4 worm cellular contexts compared by ENCODE assay signal in the genomic region with DNA sequence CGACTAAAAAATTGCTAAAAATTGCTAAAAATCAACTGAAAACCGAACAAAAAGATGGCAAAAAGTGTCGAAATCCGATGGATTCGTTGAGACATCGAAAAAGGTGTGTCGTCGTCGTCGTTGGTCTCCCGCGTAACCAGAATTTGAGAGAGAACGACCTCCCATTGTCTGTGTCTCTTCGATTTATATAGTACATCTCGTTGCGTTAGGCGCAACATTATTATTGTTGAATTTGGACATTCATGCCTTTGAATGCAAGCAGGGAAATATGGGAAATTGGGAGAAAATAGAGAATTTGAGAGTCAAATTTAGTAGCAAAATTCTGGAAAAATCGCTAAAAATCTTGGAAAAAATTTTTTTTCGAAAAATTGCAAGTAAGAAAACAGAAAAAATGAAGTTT.
A peak's percentile ranks its signal among the peaks of the same experiment; 100 is the strongest.
TF ChIP-seq lines count a peak whose summit lies in the region.

No protein-coding gene starts in this region.

TF ChIP-seq in whole organism, L1 larva, 84 proteins besides CTCF, POLR2A, EP300 and RAD21:
- peak; percentile 44 for TF ChIP-seq snu-23 (GFP tag; optimal IDR thresholded peaks at IDR 0.05; lab: Kevin White, UChicago)
- peak; percentile 55 for TF ChIP-seq lin-14 (GFP tag; optimal IDR thresholded peaks at IDR 0.05; lab: Kevin White, UChicago)
- TF ChIP-seq ztf-11 (tag; optimal IDR thresholded peaks at IDR 0.05; lab: Kevin White, UChicago) = no peak
- no peak for TF ChIP-seq C34B4.2 (tag; optimal IDR thresholded peaks at IDR 0.05; lab: Kevin White, UChicago)
- no peak for TF ChIP-seq nhr-47 (tag; optimal IDR thresholded peaks at IDR 0.05; lab: Kevin White, UChicago)
- TF ChIP-seq blmp-1 (tag; optimal IDR thresholded peaks at IDR 0.05; lab: Kevin White, UChicago) = peak; percentile 46
- no peak for TF ChIP-seq xbp-1 (tag; optimal IDR thresholded peaks at IDR 0.05; lab: Kevin White, UChicago)
- TF ChIP-seq lsy-2 (tag; optimal IDR thresholded peaks at IDR 0.05; lab: Kevin White, UChicago) = no peak

TF ChIP-seq in whole organism, L3 larva, 47 proteins besides CTCF, POLR2A, EP300 and RAD21:
- TF ChIP-seq nhr-76 (tag; optimal IDR thresholded peaks at IDR 0.05; lab: Kevin White, UChicago) (no peak), aly-2 (tag; optimal IDR thresholded peaks at IDR 0.05; lab: Kevin White, UChicago) (no peak), nhr-25 (tag; optimal IDR thresholded peaks at IDR 0.05; lab: Kevin White, UChicago) (peak; percentile 22), hmg-11 (tag; optimal IDR thresholded peaks at IDR 0.05; lab: Kevin White, UChicago) (peak; percentile 36), nhr-11 (tag; optimal IDR thresholded peaks at IDR 0.05; lab: Kevin White, UChicago) (no peak), egl-5 (tag; optimal IDR thresholded peaks at IDR 0.05; lab: Kevin White, UChicago) (no peak), mdl-1 (tag; optimal IDR thresholded peaks at IDR 0.05; lab: Kevin White, UChicago) (no peak), mml-1 (tag; optimal IDR thresholded peaks at IDR 0.05; lab: Kevin White, UChicago) (no peak)

TF ChIP-seq in whole organism, mixed stage, embryonic, 35 proteins besides CTCF, POLR2A, EP300 and RAD21:
- TF ChIP-seq ces-1 (GFP tag; optimal IDR thresholded peaks at IDR 0.05; lab: Kevin White, UChicago) = peak; percentile 10
- TF ChIP-seq hlh-1 (tag; optimal IDR thresholded peaks at IDR 0.05; lab: Kevin White, UChicago) = no peak

TF ChIP-seq in whole organism, young adult, 124 proteins besides CTCF, POLR2A, EP300 and RAD21:
- no peak for TF ChIP-seq nfya-2 (GFP tag; IDR thresholded peaks at IDR 0.05; lab: Robert Waterston, UW)
- TF ChIP-seq hmg-1.2 (GFP tag; IDR thresholded peaks at IDR 0.05; lab: Robert Waterston, UW) = peak; percentile 55; the same call in 1 of the 2 replicates
